Fruit fly (Drosophila melanogaster): Measurements from ENCODE around the gene Alp12.
A peak's percentile ranks its signal among the peaks of the same experiment; 100 is the strongest.

Alp12 gene

DNA sequence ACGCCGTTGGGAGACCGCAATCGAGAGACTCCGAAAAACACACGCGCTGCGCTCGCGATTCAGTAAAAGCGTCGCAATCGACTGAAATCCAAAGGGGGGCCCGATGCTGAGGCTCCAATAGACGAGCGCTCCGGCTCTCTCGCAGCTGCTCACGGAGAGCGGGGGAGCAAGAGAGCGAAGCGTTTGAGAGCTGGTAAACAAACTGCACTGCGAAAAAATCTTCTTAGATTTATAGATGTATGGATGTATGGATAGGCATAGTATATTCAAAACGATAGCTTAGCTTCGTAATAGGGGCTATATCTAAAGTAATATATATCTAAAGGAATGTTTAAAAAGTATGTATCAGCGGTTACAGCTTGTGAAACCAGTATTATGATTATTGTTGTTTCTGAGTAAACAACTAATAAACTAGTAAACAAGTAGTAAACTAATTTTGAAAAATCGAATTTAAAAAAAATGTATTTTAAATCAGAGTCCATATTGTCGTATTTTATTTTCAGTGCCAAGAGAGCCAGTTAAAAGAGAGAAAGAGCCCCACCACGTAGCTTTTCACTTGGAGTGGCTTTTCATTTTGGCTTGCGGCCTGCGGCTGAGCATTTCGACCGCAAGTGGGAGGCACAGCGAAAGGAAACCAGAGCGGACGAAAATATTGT is at the start of gene Alp12, which contains the start of gene CG13085:
TSS of gene Alp12 (plus strand) at position 584 of the 656 bp plus-strand sequence.
TSS of gene CG13085 (plus strand) at position 584 of the 656 bp plus-strand sequence.
- no peak for TF ChIP-seq CG8478 (optimal IDR thresholded peaks at IDR 0.05)
- TF ChIP-seq CTCF (optimal IDR thresholded peaks at IDR 0.05), result no peak

DNA sequence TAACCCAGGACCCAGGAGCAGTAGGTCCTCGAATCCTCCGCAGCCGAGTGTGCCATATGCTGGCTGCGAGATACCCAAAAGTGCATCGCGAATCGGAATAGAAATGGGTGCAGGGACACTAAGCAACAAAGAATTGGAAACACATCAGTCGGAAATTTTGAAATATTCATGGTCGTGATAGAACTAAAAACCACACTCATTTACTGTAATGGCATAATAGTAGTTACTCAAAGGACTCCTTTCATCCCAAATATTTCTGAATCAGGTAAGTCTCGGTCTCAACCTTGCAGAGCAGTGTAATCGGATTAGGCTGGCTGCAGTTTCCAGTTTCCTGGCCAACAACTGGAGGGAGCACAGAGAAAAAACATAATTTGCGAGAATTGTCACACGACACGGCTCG is 47.7 kb upstream of the Alp12 start:
- TF ChIP-seq CTCF (optimal IDR thresholded peaks at IDR 0.05), result no peak
- TF ChIP-seq CG8478 (optimal IDR thresholded peaks at IDR 0.05), result no peak

- TF ChIP-seq CTCF (optimal IDR thresholded peaks at IDR 0.05) (no peak), CG8478 (optimal IDR thresholded peaks at IDR 0.05) (no peak)
Observed at dm6 chr2L:19377129-19378083, 46.4 kb upstream of the Alp12 start.

- TF ChIP-seq CG8478 (optimal IDR thresholded peaks at IDR 0.05) (no peak), CTCF (optimal IDR thresholded peaks at IDR 0.05) (peak; percentile 6 to 45)
Observed at dm6 chr2L:19378620-19379019, 45.2 kb upstream of the Alp12 start.

DNA sequence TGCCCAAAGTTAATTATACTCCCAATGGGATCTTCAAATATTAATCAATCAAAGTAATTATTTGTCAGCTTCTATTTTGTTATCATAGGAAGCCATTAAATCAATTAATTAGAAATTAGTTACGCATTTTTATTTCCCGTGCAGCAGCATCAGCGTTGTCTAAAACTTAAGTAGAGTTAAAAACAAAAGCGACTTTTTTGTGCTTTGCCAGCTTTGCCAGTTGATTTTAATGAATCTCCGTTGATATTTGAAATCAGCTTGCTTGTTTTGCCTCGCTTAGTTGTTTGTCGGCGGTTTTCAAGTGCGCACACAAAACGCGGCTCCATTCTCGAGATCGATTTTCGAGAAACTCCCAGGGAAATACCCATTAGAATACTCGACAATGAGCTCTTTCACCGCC is 43.2 kb upstream of the Alp12 start, which contains the start of gene CG17350:
TSS of gene CG17350 (plus strand) at position 301 of the 400 bp plus-strand sequence.
- TF ChIP-seq CG8478 (optimal IDR thresholded peaks at IDR 0.05), result no peak
- TF ChIP-seq CTCF (optimal IDR thresholded peaks at IDR 0.05), result no peak

DNA sequence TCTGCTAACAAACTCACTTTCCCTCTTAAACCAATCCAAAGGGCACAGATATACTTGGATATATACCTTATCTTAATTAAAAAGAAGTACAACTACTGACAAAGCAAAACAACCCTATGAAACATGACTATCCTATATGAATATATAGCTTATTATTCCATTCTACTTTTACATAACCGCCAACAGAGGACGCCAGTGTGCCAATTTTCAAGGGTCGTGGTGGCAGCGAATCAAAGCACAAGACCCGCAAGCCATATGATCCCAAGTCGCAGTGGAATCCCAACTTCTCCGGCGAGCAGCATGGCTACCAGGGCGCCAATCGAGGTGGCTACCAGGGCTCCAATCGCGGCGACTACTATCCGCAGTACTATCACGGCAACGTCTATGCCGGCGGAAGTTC is 41.5 kb upstream of the Alp12 start:
- TF ChIP-seq CTCF (optimal IDR thresholded peaks at IDR 0.05) (peak; percentile 59 to 67), CG8478 (optimal IDR thresholded peaks at IDR 0.05) (no peak)

DNA sequence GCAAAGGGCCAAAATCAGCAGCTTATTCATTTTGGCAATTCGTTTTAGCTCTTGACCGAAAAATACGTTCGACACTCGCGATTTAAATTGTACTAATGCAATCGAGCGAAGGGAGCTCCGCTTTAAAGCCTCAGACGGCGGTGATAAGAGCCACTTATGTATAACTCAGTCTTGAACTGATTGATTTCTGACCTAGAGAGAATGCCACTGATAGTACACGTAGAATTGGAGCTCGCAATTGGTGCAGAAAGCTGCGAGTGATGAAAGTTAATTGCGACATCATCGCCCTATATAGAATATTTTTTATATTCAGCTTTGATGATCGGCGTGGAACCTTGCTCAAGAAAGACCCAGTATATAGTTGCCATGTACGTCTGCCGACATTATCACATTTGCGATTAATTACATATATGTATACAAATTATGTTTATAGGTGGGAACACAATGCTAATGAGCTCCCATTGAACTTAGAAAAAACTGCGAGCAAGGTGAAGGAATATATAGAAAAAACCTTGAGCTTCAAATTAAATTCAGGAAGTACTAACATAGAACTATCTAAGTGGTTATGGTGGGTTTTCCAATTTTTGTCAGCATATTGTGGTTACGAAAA is 37.6 kb upstream of the Alp12 start, which contains the start of gene fon:
TSS of gene fon (minus strand) at position 100 of the 610 bp plus-strand sequence.
- TF ChIP-seq CG8478 (optimal IDR thresholded peaks at IDR 0.05) (no peak), CTCF (optimal IDR thresholded peaks at IDR 0.05) (no peak)

- TF ChIP-seq CTCF (optimal IDR thresholded peaks at IDR 0.05) (no peak), CG8478 (optimal IDR thresholded peaks at IDR 0.05) (no peak)
Observed at dm6 chr2L:19388966-19389365, 34.9 kb upstream of the Alp12 start.

dm6 chr2L:19389749-19390148 is 34.1 kb upstream of the Alp12 start, which contains the start of gene CG17549:
Gene CG17549 (minus strand): TSS chr2L:19390075.
- TF ChIP-seq CTCF (optimal IDR thresholded peaks at IDR 0.05) (no peak), CG8478 (optimal IDR thresholded peaks at IDR 0.05) (no peak)

DNA sequence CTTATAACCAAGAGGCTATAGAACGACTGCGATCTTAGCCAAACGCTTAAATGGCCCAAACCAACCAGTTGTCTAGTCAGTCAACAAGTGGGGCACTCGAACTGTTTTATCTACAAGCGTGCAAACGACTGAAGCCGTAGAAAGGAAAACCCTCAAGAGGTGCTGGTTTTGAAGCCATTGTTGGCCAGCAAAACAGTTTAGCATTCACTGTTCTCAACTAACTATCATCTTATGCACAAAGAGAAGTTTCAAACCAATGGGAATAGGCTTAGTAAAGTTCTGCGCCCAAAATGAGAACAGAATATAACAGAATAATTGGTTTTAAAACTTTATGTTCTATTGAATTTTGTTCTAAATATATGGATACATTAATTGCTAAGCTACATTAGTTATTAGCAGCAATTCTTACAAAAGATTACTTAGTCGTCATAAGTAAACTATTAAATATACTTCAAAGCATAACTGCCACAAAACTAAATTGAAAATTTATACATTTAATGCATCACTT is 30.1 kb upstream of the Alp12 start, which contains the start of gene CG31798:
TSS of gene CG31798 (plus strand) at position 458 of the 508 bp plus-strand sequence.
- TF ChIP-seq CG8478 (optimal IDR thresholded peaks at IDR 0.05) (no peak), CTCF (optimal IDR thresholded peaks at IDR 0.05) (peak; percentile 54 to 75)

- TF ChIP-seq CTCF (optimal IDR thresholded peaks at IDR 0.05) (no peak), CG8478 (optimal IDR thresholded peaks at IDR 0.05) (no peak)
Observed at dm6 chr2L:19397617-19398316, 26.1 kb upstream of the Alp12 start.

dm6 chr2L:19398317-19399234 is 25.3 kb upstream of the Alp12 start, which contains the start of gene CG17544:
Gene CG17544 (minus strand): TSS chr2L:19398493.
- no peak for TF ChIP-seq CG8478 (optimal IDR thresholded peaks at IDR 0.05)

DNA sequence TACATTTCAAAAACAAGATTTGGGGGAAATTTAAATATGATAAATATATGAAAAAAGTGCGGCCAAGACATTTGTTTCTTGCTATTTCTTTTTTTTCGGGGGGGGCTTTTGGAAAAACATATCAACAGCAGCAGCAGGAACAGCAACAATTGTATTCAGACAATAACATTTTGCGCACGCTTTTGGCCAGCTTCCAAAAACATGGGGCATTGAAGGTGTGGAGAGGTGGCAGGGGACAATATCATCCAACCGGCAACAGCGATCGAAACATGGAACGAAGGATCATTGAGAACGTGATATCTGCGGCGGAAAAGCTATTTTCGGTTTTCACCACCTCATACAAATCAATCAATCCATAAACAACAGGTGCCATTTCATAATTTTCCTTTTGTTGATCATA is 21.9 kb upstream of the Alp12 start:
- no peak for TF ChIP-seq CG8478 (optimal IDR thresholded peaks at IDR 0.05)
- no peak for TF ChIP-seq CTCF (optimal IDR thresholded peaks at IDR 0.05)
